Worm (Caenorhabditis elegans): Measurements from ENCODE around the gene T22G5.3.
A peak's percentile ranks its signal among the peaks of the same experiment; 100 is the strongest.

T22G5.3 gene

ce11 chrV:13909400-13909799 is 28.7 kb downstream of the T22G5.3 start, which contains the start of gene C06B3.7 (continued):
- peak; percentile 17 for TF ChIP-seq ZK185.1 (tag; optimal IDR thresholded peaks at IDR 0.05; ENCODE audit: poor library complexity, severe bottlenecking)
- peak; percentile 72 for TF ChIP-seq attf-5 (GFP tag; optimal IDR thresholded peaks at IDR 0.05)
- TF ChIP-seq nfyb-1 (GFP tag; IDR thresholded peaks at IDR 0.05) = peak; percentile 46; the same call in 1 of the 2 replicates
- TF ChIP-seq K12H6.12 (tag; optimal IDR thresholded peaks at IDR 0.05) = peak; percentile 65
- TF ChIP-seq ama-1 (optimal IDR thresholded peaks at IDR 0.05) = no peak
- no peak for TF ChIP-seq ama-1 (GFP tag; optimal IDR thresholded peaks at IDR 0.05)
- TF ChIP-seq zim-3 (tag; optimal IDR thresholded peaks at IDR 0.05) = no peak
- TF ChIP-seq somi-1 (GFP tag; optimal IDR thresholded peaks at IDR 0.05) = peak; percentile 53
- TF ChIP-seq F52B5.7 (tag; optimal IDR thresholded peaks at IDR 0.05) = no peak
- peak; percentile 98 for TF ChIP-seq cebp-1 (GFP tag; IDR thresholded peaks at IDR 0.05)
- TF ChIP-seq cebp-1 (tag; optimal IDR thresholded peaks at IDR 0.05) = peak; percentile 99
- TF ChIP-seq unc-62 (GFP tag; optimal IDR thresholded peaks at IDR 0.05) = peak; percentile 62
- peak; percentile 45; the same call in 1 of the 2 replicates for TF ChIP-seq K11D2.4 (GFP tag; IDR thresholded peaks at IDR 0.05)
- TF ChIP-seq aptf-2 (GFP tag; conservative IDR thresholded peaks at IDR 0.05) = no peak
- TF ChIP-seq B0261.1 (tag; optimal IDR thresholded peaks at IDR 0.05) = no peak
- no peak for TF ChIP-seq ztf-22 (GFP tag; optimal IDR thresholded peaks at IDR 0.05)
- no peak for TF ChIP-seq T07F8.4 (tag; optimal IDR thresholded peaks at IDR 0.05)
- TF ChIP-seq snpc-1.1 (tag; optimal IDR thresholded peaks at IDR 0.05; ENCODE audit: insufficient read depth) = no peak
- no peak for TF ChIP-seq hrde-1 (tag; optimal IDR thresholded peaks at IDR 0.05; ENCODE audit: borderline replicate concordance)
- TF ChIP-seq tlf-1 (GFP tag; optimal IDR thresholded peaks at IDR 0.05) = peak; percentile 59
- TF ChIP-seq dpff-1 (tag; optimal IDR thresholded peaks at IDR 0.05) = no peak
- TF ChIP-seq aptf-3 (GFP tag; IDR thresholded peaks at IDR 0.05) = no peak
- 0 out of 2 replicates have a peak, but pooled peaks have one; percentile 27 for TF ChIP-seq mcd-1 (GFP tag; IDR thresholded peaks at IDR 0.05)
- TF ChIP-seq pha-4 (tag; optimal IDR thresholded peaks at IDR 0.05) = peak; percentile 91
- TF ChIP-seq madf-10 (tag; optimal IDR thresholded peaks at IDR 0.05) = peak; percentile 72
- peak; percentile 34; the same call in 1 of the 2 replicates for TF ChIP-seq lir-1 (GFP tag; conservative IDR thresholded peaks at IDR 0.05)
- TF ChIP-seq rcor-1 (GFP tag; IDR thresholded peaks at IDR 0.05) = 0 out of 2 replicates have a peak, but pooled peaks have one; percentile 8
- TF ChIP-seq mes-4 (tag; optimal IDR thresholded peaks at IDR 0.05) = no peak
- peak; percentile 96 for TF ChIP-seq atf-7 (tag; optimal IDR thresholded peaks at IDR 0.05)
- TF ChIP-seq C06A6.2 (GFP tag; conservative IDR thresholded peaks at IDR 0.05) = no peak
- no peak for TF ChIP-seq dpl-1 (GFP tag; optimal IDR thresholded peaks at IDR 0.05)
- TF ChIP-seq snpc-4 (GFP tag; optimal IDR thresholded peaks at IDR 0.05) = no peak
- peak in 2 of 4 experiments; percentile 1 to 51 for TF ChIP-seq snpc-4 (tag; optimal IDR thresholded peaks at IDR 0.05)
- no peak for TF ChIP-seq B0019.2 (GFP tag; conservative IDR thresholded peaks at IDR 0.05)
- TF ChIP-seq ceh-79 (tag; optimal IDR thresholded peaks at IDR 0.05) = no peak
- peak; percentile 83 for TF ChIP-seq nhr-80 (tag; optimal IDR thresholded peaks at IDR 0.05)
- TF ChIP-seq F57C9.4 (tag; optimal IDR thresholded peaks at IDR 0.05) = no peak
- TF ChIP-seq T26A5.8 (tag; optimal IDR thresholded peaks at IDR 0.05) = no peak
- TF ChIP-seq fkh-3 (tag; optimal IDR thresholded peaks at IDR 0.05) = no peak
- no peak for TF ChIP-seq snpc-3.4 (tag; optimal IDR thresholded peaks at IDR 0.05)
- no peak for TF ChIP-seq F10E7.11 (tag; optimal IDR thresholded peaks at IDR 0.05)
- TF ChIP-seq F23B12.7 (tag; optimal IDR thresholded peaks at IDR 0.05; ENCODE audit: insufficient read depth) = peak; percentile 14
- no peak for TF ChIP-seq zfh-2 (GFP tag; conservative IDR thresholded peaks at IDR 0.05)
- TF ChIP-seq madf-3 (GFP tag; IDR thresholded peaks at IDR 0.05) = 0 out of 2 replicates have a peak, but pooled peaks have one; percentile 2
- TF ChIP-seq snpc-1.3 (tag; optimal IDR thresholded peaks at IDR 0.05; ENCODE audit: insufficient read depth) = no peak
- no peak for TF ChIP-seq ceh-100 (GFP tag; IDR thresholded peaks at IDR 0.05)
- peak; percentile 55 for TF ChIP-seq tbp1 (GFP tag; optimal IDR thresholded peaks at IDR 0.05)
- no peak for TF ChIP-seq hlh-26 (GFP tag; conservative IDR thresholded peaks at IDR 0.05)
- no peak for TF ChIP-seq lag-1 (GFP tag; IDR thresholded peaks at IDR 0.05)

Data from whole organism, young adult.